Worm (Caenorhabditis elegans) whole organism, L2 larva: ENCODE data around the gene F47B10.6.

Experiments used
- C34F6.9 ChIP-seq: fragments of 150-350 bp; optimal IDR thresholded peaks from 2 replicates; lab custom pipeline; 2014; ENCODE audit warnings: missing biosample characterization, missing genetic modification characterization
- F13H6.1 ChIP-seq: sonication (generic microtip); optimal IDR thresholded peaks from 2 replicates; lab custom pipeline; 2016; ENCODE audit warnings: missing genetic modification characterization, missing compliant biosample characterization
- ama-1 ChIP-seq: fragments of 150-350 bp; optimal IDR thresholded peaks from 2 replicates; lab custom pipeline; 2018; ENCODE audit warnings: inconsistent platforms
- ceh-82 ChIP-seq: fragments of 150-350 bp; optimal IDR thresholded peaks from 2 replicates; lab custom pipeline; 2014; ENCODE audit warnings: missing biosample characterization, missing genetic modification characterization
- crh-2 ChIP-seq: sonication (generic microtip); optimal IDR thresholded peaks from 2 replicates; lab custom pipeline; 2017; ENCODE audit warnings: missing biosample characterization, missing genetic modification characterization
- dmd-4 ChIP-seq: sonication (generic microtip); optimal IDR thresholded peaks from 2 replicates; lab custom pipeline; 2017; ENCODE audit warnings: missing biosample characterization, missing genetic modification characterization
- egl-27 ChIP-seq: sonication (generic microtip); optimal IDR thresholded peaks from 3 replicates; lab custom pipeline; 2017; ENCODE audit warnings: missing biosample characterization, missing genetic modification reagents, missing genetic modification characterization
- elt-1 ChIP-seq: fragments of 150-350 bp; optimal IDR thresholded peaks from 2 replicates; lab custom pipeline; 2014; ENCODE audit warnings: missing biosample characterization, missing genetic modification characterization
- elt-3 ChIP-seq: sonication (generic microtip); optimal IDR thresholded peaks from 2 replicates; lab custom pipeline; 2017; ENCODE audit warnings: missing biosample characterization, missing genetic modification characterization
- fos-1 ChIP-seq: fragments of 150-350 bp; optimal IDR thresholded peaks from 2 replicates; lab custom pipeline; 2014; ENCODE audit warnings: missing biosample characterization, missing genetic modification characterization
- gmeb-1 ChIP-seq: fragments of 150-350 bp; optimal IDR thresholded peaks from 2 replicates; lab custom pipeline; 2014; ENCODE audit warnings: missing biosample characterization, missing genetic modification characterization
- lin-13 ChIP-seq: fragments of 150-350 bp; optimal IDR thresholded peaks from 2 replicates; lab custom pipeline; 2014; ENCODE audit warnings: missing biosample characterization, missing genetic modification reagents, missing genetic modification characterization
- lin-39 ChIP-seq: fragments of 150-350 bp; optimal IDR thresholded peaks from 2 replicates; lab custom pipeline; 2014; ENCODE audit warnings: missing biosample characterization, missing genetic modification reagents, missing genetic modification characterization
- lsy-2 ChIP-seq, 2 experiments: fragments of 150-350 bp in 1 of 2; sonication (generic microtip) in 1 of 2; optimal IDR thresholded peaks; 2 replicates each; lab custom pipeline; 2014 to 2017; ENCODE audit warnings: missing biosample characterization in 2 of 2, missing genetic modification characterization in 2 of 2
- mab-5 ChIP-seq: fragments of 150-350 bp; optimal IDR thresholded peaks from 2 replicates; lab custom pipeline; 2014; ENCODE audit warnings: missing biosample characterization, missing genetic modification characterization
- mbf-1 ChIP-seq: sonication (generic microtip); optimal IDR thresholded peaks from 2 replicates; lab custom pipeline; 2017; ENCODE audit warnings: missing biosample characterization, missing genetic modification characterization
- nhr-10 ChIP-seq: sonication (generic microtip); optimal IDR thresholded peaks from 2 replicates; lab custom pipeline; 2017; ENCODE audit warnings: missing biosample characterization, missing genetic modification characterization
- nhr-11 ChIP-seq: fragments of 150-350 bp; optimal IDR thresholded peaks from 2 replicates; lab custom pipeline; 2014; ENCODE audit warnings: missing biosample characterization, missing genetic modification characterization
- nhr-129 ChIP-seq: fragments of 150-350 bp; optimal IDR thresholded peaks from 2 replicates; lab custom pipeline; 2014; ENCODE audit warnings: missing biosample characterization, missing genetic modification characterization
- nhr-21 ChIP-seq: fragments of 150-350 bp; optimal IDR thresholded peaks from 2 replicates; lab custom pipeline; 2014; ENCODE audit warnings: missing biosample characterization, missing genetic modification characterization
- nhr-25 ChIP-seq: fragments of 150-350 bp; sonication (generic microtip); optimal IDR thresholded peaks from 3 replicates; lab custom pipeline; 2014; ENCODE audit warnings: missing biosample characterization, missing genetic modification characterization
- nhr-6 ChIP-seq: fragments of 150-350 bp; optimal IDR thresholded peaks from 2 replicates; lab custom pipeline; 2014; ENCODE audit warnings: missing biosample characterization, missing genetic modification characterization
- nhr-77 ChIP-seq: fragments of 150-350 bp; optimal IDR thresholded peaks from 2 replicates; lab custom pipeline; 2014; ENCODE audit warnings: missing biosample characterization, missing genetic modification characterization
- peb-1 ChIP-seq: fragments of 150-350 bp; optimal IDR thresholded peaks from 2 replicates; lab custom pipeline; 2014; ENCODE audit warnings: missing biosample characterization, missing genetic modification characterization
- sem-4 ChIP-seq: fragments of 150-350 bp; optimal IDR thresholded peaks from 2 replicates; lab custom pipeline; 2014; ENCODE audit warnings: missing biosample characterization, missing genetic modification reagents, missing genetic modification characterization
- skn-1 ChIP-seq: sonication (generic microtip); optimal IDR thresholded peaks from 2 replicates; lab custom pipeline; 2017; ENCODE audit warnings: missing biosample characterization, missing genetic modification characterization
- sma-3 ChIP-seq: sonication (generic microtip); optimal IDR thresholded peaks from 2 replicates; lab custom pipeline; 2016; ENCODE audit warnings: missing genetic modification reagents, missing genetic modification characterization, missing compliant biosample characterization
- sma-9 ChIP-seq, 2 experiments: fragments of 150-350 bp in 1 of 2; sonication (generic microtip) in 1 of 2; optimal IDR thresholded peaks; 2 replicates each; lab custom pipeline; 2014 to 2016; ENCODE audit warnings: missing genetic modification characterization in 2 of 2, mild to moderate bottlenecking in 1 of 2, missing biosample characterization in 1 of 2, missing compliant biosample characterization in 1 of 2, missing genetic modification reagents in 1 of 2, moderate library complexity in 1 of 2
- unc-55 ChIP-seq: fragments of 150-350 bp; sonication (generic microtip); optimal IDR thresholded peaks from 3 replicates; lab custom pipeline; 2014; ENCODE audit warnings: missing biosample characterization, missing genetic modification reagents, missing genetic modification characterization
- unc-62 ChIP-seq: fragments of 150-350 bp; optimal IDR thresholded peaks from 2 replicates; lab custom pipeline; 2014; ENCODE audit warnings: missing biosample characterization, missing genetic modification reagents, missing genetic modification characterization
- ztf-1 ChIP-seq: fragments of 200-800 bp; sonication (Bioruptor generic); conservative IDR thresholded peaks from 2 replicates; pipeline ENCODE4 v1.3.6; 2022; ENCODE audit warnings: missing genetic modification characterization, missing compliant biosample characterization
- ztf-11 ChIP-seq: sonication (generic microtip); optimal IDR thresholded peaks from 2 replicates; lab custom pipeline; 2017; ENCODE audit warnings: missing biosample characterization, missing genetic modification characterization
- ztf-4 ChIP-seq: fragments of 150-350 bp; optimal IDR thresholded peaks from 2 replicates; lab custom pipeline; 2014; ENCODE audit warnings: missing biosample characterization, missing genetic modification characterization

F47B10.6 gene

DNA sequence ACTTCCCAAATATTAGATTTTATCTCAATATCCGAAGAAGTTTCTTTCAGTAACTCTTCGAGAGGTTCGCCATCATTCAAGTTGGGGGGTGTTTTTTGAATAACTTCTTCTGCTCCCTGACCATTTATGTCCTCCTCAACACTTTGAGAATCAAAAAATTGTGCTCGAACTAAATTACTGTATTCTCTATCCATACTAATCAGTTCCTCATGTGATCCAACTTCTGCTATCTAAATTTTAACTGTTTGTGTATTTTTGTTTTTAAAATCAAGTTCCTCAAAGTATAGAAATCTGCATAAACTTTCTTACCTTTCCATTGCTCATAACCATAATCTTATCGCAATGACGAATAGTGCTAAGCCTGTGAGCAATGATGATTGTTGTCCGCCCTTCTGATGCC lies 26.6 kb upstream of the F47B10.6 start:
- TF ChIP-seq elt-1 (tag; lab: Kevin White, UChicago) (no peak), fos-1 (tag; lab: Kevin White, UChicago) (no peak), ztf-1 (no peak), unc-55 (no peak), nhr-6 (tag; lab: Kevin White, UChicago) (no peak), mbf-1 (no peak), unc-62 (GFP tag; lab: Kevin White, UChicago) (no peak), egl-27 (tag; lab: Kevin White, UChicago) (no peak), gmeb-1 (no peak), sma-9 (GFP tag; optimal IDR thresholded peaks at IDR 0.05; lab: Kevin White, UChicago) (no peak), sma-9 (tag; optimal IDR thresholded peaks at IDR 0.05; lab: Kevin White, UChicago) (no peak), F13H6.1 (tag; lab: Kevin White, UChicago) (no peak)

DNA sequence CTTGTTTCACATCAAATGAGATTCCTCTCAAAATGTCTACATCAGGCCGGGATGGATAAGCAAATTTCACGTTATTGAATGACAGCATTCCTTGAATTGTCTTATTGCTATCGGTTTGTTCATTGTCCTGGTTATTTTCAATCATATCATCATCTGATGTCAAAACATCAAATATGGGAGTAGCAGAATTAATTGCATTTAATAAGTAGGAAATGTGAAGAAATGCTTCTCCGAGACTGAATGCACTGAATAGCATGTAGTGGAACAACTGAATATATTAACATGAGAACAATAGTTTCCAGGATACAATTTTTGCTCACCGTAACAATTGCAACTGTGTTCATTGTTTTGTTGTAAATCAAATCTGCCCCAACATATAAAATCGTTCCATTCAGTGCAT lies 25.7 kb upstream of the F47B10.6 start:
- TF ChIP-seq C34F6.9 (tag; lab: Kevin White, UChicago): no peak
- no peak for TF ChIP-seq sma-9 (GFP tag; optimal IDR thresholded peaks at IDR 0.05; lab: Kevin White, UChicago)
- TF ChIP-seq sma-9 (tag; optimal IDR thresholded peaks at IDR 0.05; lab: Kevin White, UChicago): no peak
- TF ChIP-seq nhr-77 (tag; lab: Kevin White, UChicago): no peak
- no peak for TF ChIP-seq dmd-4
- TF ChIP-seq nhr-11 (tag; lab: Kevin White, UChicago): no peak
- no peak for TF ChIP-seq sem-4 (tag; lab: Kevin White, UChicago)
- TF ChIP-seq unc-62 (GFP tag; lab: Kevin White, UChicago): no peak
- no peak for TF ChIP-seq nhr-21

DNA sequence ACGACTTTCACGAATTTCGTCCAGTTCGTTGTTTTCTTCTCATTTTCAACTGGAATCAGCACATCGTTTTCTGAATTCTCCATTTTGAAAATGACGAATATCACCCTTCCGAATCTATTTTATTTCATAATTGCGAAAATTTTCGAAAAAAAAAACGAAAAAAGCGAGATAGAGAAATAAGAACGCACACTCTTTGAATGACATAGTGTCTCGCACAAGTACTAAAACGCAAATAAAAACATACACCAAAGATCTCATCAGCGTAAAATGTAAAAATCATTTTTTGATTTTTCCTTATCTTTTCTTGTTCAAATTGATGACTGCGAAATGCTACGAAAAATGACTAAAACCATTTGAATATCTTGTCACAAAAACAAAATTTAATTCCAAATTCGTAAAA lies 24.0 kb upstream of the F47B10.6 start, which contains the start of gene pgp-8:
Gene pgp-8, minus strand, starts transcription at position 101 of the 400 bp plus-strand sequence.
- TF ChIP-seq C34F6.9 (tag; lab: Kevin White, UChicago) (peak; percentile 51), nhr-10 (no peak)
- TF ChIP-seq, all 48 proteins: peak for 1

DNA sequence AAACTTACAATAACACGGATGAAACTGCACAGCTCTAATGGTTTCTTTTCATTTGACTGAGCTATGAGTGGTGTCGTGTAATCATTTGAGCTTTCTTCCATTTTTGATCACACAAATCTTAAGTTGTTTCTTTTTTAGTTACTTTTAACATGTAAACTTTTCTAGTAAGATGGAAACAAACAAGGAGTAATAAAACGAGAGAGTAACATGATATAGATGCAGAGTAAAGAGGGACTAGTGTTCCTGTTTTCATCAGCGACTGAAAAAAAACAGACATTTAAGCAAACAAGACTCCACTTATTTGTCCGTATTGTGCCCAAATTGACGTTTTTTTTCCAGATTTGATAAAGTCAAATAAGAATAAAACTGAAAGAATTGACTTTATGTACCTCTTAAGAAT lies 18.2 kb upstream of the F47B10.6 start, which contains the start of gene pgp-7:
Gene pgp-7, minus strand, starts transcription at position 101 of the 400 bp plus-strand sequence.
- TF ChIP-seq mbf-1 (no peak), lsy-2 (tag; optimal IDR thresholded peaks at IDR 0.05; lab: Kevin White, UChicago) (no peak), unc-62 (GFP tag; lab: Kevin White, UChicago) (no peak), gmeb-1 (no peak), ztf-4 (tag; lab: Kevin White, UChicago) (no peak), mab-5 (tag; lab: Kevin White, UChicago) (no peak), dmd-4 (no peak), nhr-25 (tag; lab: Kevin White, UChicago) (no peak), elt-1 (tag; lab: Kevin White, UChicago) (no peak), lin-13 (GFP tag; lab: Kevin White, UChicago) (no peak), peb-1 (tag; lab: Kevin White, UChicago) (no peak)

DNA sequence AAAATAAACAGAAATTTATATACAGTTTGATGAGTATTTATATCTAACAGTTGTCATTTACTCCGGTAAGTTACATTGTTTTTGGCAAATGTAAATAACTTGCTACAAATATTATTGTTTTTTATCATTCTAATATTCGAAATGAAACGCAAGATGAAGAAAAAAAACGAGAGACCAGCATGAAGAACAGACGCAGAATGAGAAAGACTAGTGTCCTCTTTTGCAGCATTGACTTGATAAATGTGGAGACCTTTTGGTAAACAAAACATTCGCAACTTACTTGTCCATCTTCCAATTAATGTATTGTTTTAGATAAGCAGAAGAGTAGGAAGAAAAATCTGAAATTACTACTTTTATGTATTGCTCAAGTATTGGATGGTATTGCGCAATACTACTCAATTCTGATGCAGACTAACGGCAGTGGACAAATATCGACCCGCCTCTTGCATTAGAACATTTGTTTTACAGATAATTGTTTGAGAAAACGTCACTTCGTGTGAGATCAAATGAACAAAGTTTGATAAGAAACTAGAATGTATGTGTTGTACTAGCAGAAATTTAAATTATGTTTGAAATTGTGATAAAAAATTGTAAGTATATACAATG lies 11.1 kb upstream of the F47B10.6 start, which contains the start of gene pgp-6:
Gene pgp-6, minus strand, starts transcription at position 288 of the 606 bp plus-strand sequence.
- no peak for TF ChIP-seq nhr-25 (tag; lab: Kevin White, UChicago)
- no peak for TF ChIP-seq ztf-1
- TF ChIP-seq nhr-21: no peak
- TF ChIP-seq gmeb-1: no peak
- peak; percentile 36 for TF ChIP-seq crh-2
- TF ChIP-seq mbf-1: no peak
- TF ChIP-seq unc-55: no peak
- peak; percentile 21 for TF ChIP-seq nhr-129 (tag; lab: Kevin White, UChicago)
- TF ChIP-seq skn-1 (tag; lab: Kevin White, UChicago): no peak
- TF ChIP-seq fos-1 (tag; lab: Kevin White, UChicago): peak; percentile 67
- TF ChIP-seq ceh-82: no peak
- no peak for TF ChIP-seq ama-1
- no peak for TF ChIP-seq sma-3 (GFP tag; lab: Kevin White, UChicago)

DNA sequence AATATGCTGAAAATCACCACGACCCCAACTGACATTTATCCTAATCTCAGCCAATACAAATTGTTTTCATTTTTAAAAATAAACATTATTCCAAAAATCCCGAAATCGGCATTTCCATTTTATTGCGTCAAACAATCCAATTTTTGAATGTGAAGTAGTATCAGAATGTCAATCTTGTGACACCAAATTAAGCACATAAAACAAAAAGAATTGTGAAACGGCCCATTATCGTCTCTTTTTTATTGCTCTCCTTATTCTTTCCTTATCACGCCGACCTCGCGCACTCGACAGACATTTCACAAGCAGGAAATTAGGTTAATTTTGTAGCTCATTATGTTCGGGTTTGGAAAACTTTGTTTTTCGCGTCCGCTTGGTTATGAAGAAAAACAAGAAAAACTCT lies 7.8 kb upstream of the F47B10.6 start, which contains the start of gene T21E8.4:
Gene T21E8.4, plus strand, starts transcription at position 301 of the 400 bp plus-strand sequence.
- no peak for TF ChIP-seq ztf-11 (tag; lab: Kevin White, UChicago)
- no peak for TF ChIP-seq nhr-129 (tag; lab: Kevin White, UChicago)
- TF ChIP-seq skn-1 (tag; lab: Kevin White, UChicago): no peak
- no peak for TF ChIP-seq gmeb-1
- no peak for TF ChIP-seq sma-3 (GFP tag; lab: Kevin White, UChicago)
- TF ChIP-seq egl-27 (tag; lab: Kevin White, UChicago): no peak
- no peak for TF ChIP-seq ztf-4 (tag; lab: Kevin White, UChicago)
- no peak for TF ChIP-seq elt-3
- no peak for TF ChIP-seq unc-55
- TF ChIP-seq unc-62 (GFP tag; lab: Kevin White, UChicago): no peak
- TF ChIP-seq C34F6.9 (tag; lab: Kevin White, UChicago): no peak
- TF ChIP-seq sem-4 (tag; lab: Kevin White, UChicago): no peak
- TF ChIP-seq mab-5 (tag; lab: Kevin White, UChicago): no peak
- no peak for TF ChIP-seq lin-39
